Fruit fly (Drosophila melanogaster) whole organism, pupa: ENCODE data around the gene primo-2.

Source experiments
- CG10348 ChIP-seq: fragments of 200-800 bp; sonication (Bioruptor generic); IDR thresholded peaks from 2 replicates; pipeline ENCODE4 v1.3.6; 2022; ENCODE audit warnings: missing biosample characterization, missing genetic modification characterization
- CG12605 ChIP-seq: fragments of 200-800 bp; sonication (Bioruptor generic); IDR thresholded peaks from 2 replicates; pipeline ENCODE4 v1.3.6; 2022; ENCODE audit warnings: missing biosample characterization, missing genetic modification characterization
- CG13204 ChIP-seq: fragments of 200-800 bp; sonication (Bioruptor generic); optimal IDR thresholded peaks from 2 replicates; lab custom pipeline; 2018; ENCODE audit warnings: missing biosample characterization, mild to moderate bottlenecking, missing genetic modification characterization, moderate library complexity
- CG14655 ChIP-seq: fragments of 200-800 bp; sonication (Bioruptor generic); optimal IDR thresholded peaks from 3 replicates; lab custom pipeline; 2017; ENCODE audit warnings: mild to moderate bottlenecking, missing biosample characterization, missing genetic modification reagents, missing genetic modification characterization
- CG15710 ChIP-seq: fragments of 200-800 bp; sonication (Bioruptor generic); optimal IDR thresholded peaks from 2 replicates; lab custom pipeline; 2018; ENCODE audit warnings: missing biosample characterization, mild to moderate bottlenecking, missing genetic modification characterization, moderate library complexity
- CG17806 ChIP-seq: fragments of 200-800 bp; sonication (Bioruptor generic); optimal IDR thresholded peaks from 2 replicates; lab custom pipeline; 2018; ENCODE audit warnings: missing biosample characterization, mild to moderate bottlenecking, missing genetic modification characterization, moderate library complexity
- CG32121 ChIP-seq: fragments of 200-800 bp; sonication (Bioruptor generic); IDR thresholded peaks from 2 replicates; pipeline ENCODE4 v1.3.6; 2022; ENCODE audit warnings: missing biosample characterization, missing genetic modification characterization
- CG34367 ChIP-seq: fragments of 200-800 bp; sonication (Bioruptor generic); optimal IDR thresholded peaks from 2 replicates; lab custom pipeline; 2018; ENCODE audit warnings: missing biosample characterization, mild to moderate bottlenecking, missing genetic modification characterization
- CG4496 ChIP-seq: fragments of 200-800 bp; sonication (Bioruptor generic); IDR thresholded peaks from 3 replicates; pipeline ENCODE4 v1.3.6; 2022; ENCODE audit warnings: missing biosample characterization, missing genetic modification characterization
- CG9948 ChIP-seq: fragments of 200-800 bp; sonication (Bioruptor generic); optimal IDR thresholded peaks from 2 replicates; lab custom pipeline; 2018; ENCODE audit warnings: missing biosample characterization, mild to moderate bottlenecking, missing genetic modification characterization, moderate library complexity
- D1 ChIP-seq: fragments of 200-800 bp; sonication (Bioruptor generic); optimal IDR thresholded peaks from 2 replicates; lab custom pipeline; 2018; ENCODE audit warnings: missing biosample characterization, mild to moderate bottlenecking, missing genetic modification characterization, moderate library complexity
- gl ChIP-seq: fragments of 200-800 bp; sonication (Bioruptor generic); optimal IDR thresholded peaks from 2 replicates; lab custom pipeline; 2018; ENCODE audit warnings: missing biosample characterization, mild to moderate bottlenecking, missing genetic modification characterization
- rn ChIP-seq: fragments of 200-800 bp; sonication (Bioruptor generic); IDR thresholded peaks from 2 replicates; pipeline ENCODE4 v1.3.6; 2022; ENCODE audit warnings: missing biosample characterization, missing genetic modification characterization

dm6 chr3R:13735304-13735898 lies 23.8 kb upstream of the primo-2 start:
- TF ChIP-seq CG12605 (no peak), CG17806 (tag; lab: Kevin White, UChicago) (no peak), CG13204 (no peak), CG32121 (GFP tag; lab: Robert Waterston, UW) (no peak), CG15710 (tag; lab: Kevin White, UChicago) (no peak), D1 (tag; lab: Kevin White, UChicago) (no peak), CG10348 (GFP tag; lab: Robert Waterston, UW) (no peak), gl (tag; lab: Kevin White, UChicago) (no peak), CG34367 (tag; lab: Kevin White, UChicago) (no peak), CG14655 (GFP tag; lab: Kevin White, UChicago) (no peak), CG4496 (GFP tag; lab: Robert Waterston, UW) (no peak), rn (no peak), CG9948 (tag; lab: Kevin White, UChicago) (no peak)
